Worm (Caenorhabditis elegans): ENCODE data around the gene pigq-1.

DNA sequence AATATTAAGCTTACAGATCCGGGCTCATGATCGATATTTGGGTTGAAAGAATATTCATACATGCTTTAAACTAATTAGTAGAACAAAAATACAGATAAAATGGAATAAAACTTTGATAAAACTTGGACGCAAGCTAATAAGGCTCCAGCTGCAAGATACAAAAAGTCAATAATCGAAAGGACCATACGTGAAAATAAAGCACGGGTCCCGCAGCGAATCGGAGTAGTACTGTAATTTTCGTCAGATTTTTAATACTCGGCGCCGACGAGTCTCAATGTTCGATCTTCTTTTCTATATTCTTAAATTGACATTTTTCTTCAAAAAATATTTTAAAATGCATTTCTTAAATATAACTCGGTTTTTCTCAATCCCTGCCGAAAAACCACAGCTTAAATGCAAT is 22.4 kb downstream of the pigq-1 start, which contains the start of gene spo-11:
- TF ChIP-seq nhr-12 (tag; optimal IDR thresholded peaks at IDR 0.05) (no peak), snpc-4 (tag; optimal IDR thresholded peaks at IDR 0.05) (no peak), lin-13 (tag; optimal IDR thresholded peaks at IDR 0.05) (no peak)

Measured in whole organism, mixed stage, embryonic.